Worm (Caenorhabditis elegans) whole organism, early embryonic: Measurements from ENCODE around the gene dpy-28.
A peak's percentile ranks its signal among the peaks of the same experiment; 100 is the strongest.

Experiments used
- F13C5.2 ChIP-seq: sonication (generic microtip); optimal IDR thresholded peaks from 2 replicates; lab custom pipeline; 2017; ENCODE audit warnings: mild to moderate bottlenecking, missing genetic modification characterization, inconsistent platforms, missing compliant biosample characterization
- aly-1 ChIP-seq: sonication (generic microtip); optimal IDR thresholded peaks from 2 replicates; lab custom pipeline; 2016; ENCODE audit warnings: missing genetic modification characterization, missing compliant biosample characterization
- sea-1 ChIP-seq: fragments of 200-800 bp; sonication (Bioruptor generic); conservative IDR thresholded peaks from 2 replicates; pipeline ENCODE4 v1.3.6; 2022; ENCODE audit warnings: missing genetic modification characterization, missing compliant biosample characterization
- tbx-11 ChIP-seq: fragments of 200-800 bp; sonication (Bioruptor generic); IDR thresholded peaks from 2 replicates; pipeline ENCODE4 v1.3.6; 2022; ENCODE audit warnings: missing genetic modification characterization, missing compliant biosample characterization

- TF ChIP-seq aly-1, result no peak
- peak; percentile 33 for TF ChIP-seq F13C5.2 (tag; lab: Kevin White, UChicago)
- TF ChIP-seq sea-1 (GFP tag; lab: Robert Waterston, UW), result no peak
- TF ChIP-seq tbx-11, result no peak
Measured at ce11 chrIII:10747620-10748479, 15.1 kb upstream of the dpy-28 start, which contains the start of the genes ran-1 and dkc-1.
